Fruit fly (Drosophila melanogaster) whole organism, embryonic: ENCODE results near the gene CG10804.

Experiments used
- Atf-2 ChIP-seq: fragments of 200-800 bp; sonication (Bioruptor generic); optimal IDR thresholded peaks from 2 replicates; lab custom pipeline; 2016; ENCODE audit warnings: missing biosample characterization, missing genetic modification characterization
- Bteb2 ChIP-seq: fragments of 200-800 bp; sonication (Bioruptor generic); optimal IDR thresholded peaks from 2 replicates; lab custom pipeline; 2016; ENCODE audit warnings: missing biosample characterization, missing genetic modification characterization
- CG10274 ChIP-seq: fragments of 200-800 bp; sonication (Bioruptor generic); optimal IDR thresholded peaks from 3 replicates; lab custom pipeline; 2017; ENCODE audit warnings: missing biosample characterization, mild to moderate bottlenecking, missing genetic modification characterization
- CG10543 ChIP-seq: fragments of 200-800 bp; sonication (Bioruptor generic); optimal IDR thresholded peaks from 3 replicates; lab custom pipeline; 2017; ENCODE audit warnings: missing biosample characterization, mild to moderate bottlenecking, missing genetic modification characterization, moderate library complexity
- CG11560 ChIP-seq: fragments of 200-800 bp; sonication (Bioruptor generic); IDR thresholded peaks from 3 replicates; pipeline ENCODE4 v1.3.6; 2022; ENCODE audit warnings: missing biosample characterization, missing genetic modification characterization
- CG11723 ChIP-seq: fragments of 200-800 bp; sonication (Bioruptor generic); optimal IDR thresholded peaks from 2 replicates; lab custom pipeline; 2017; ENCODE audit warnings: missing biosample characterization, mild to moderate bottlenecking, missing genetic modification characterization
- CG17186 ChIP-seq: fragments of 200-800 bp; sonication (Bioruptor generic); optimal IDR thresholded peaks from 3 replicates; lab custom pipeline; 2017; ENCODE audit warnings: missing biosample characterization, missing genetic modification reagents, missing genetic modification characterization
- CG17328 ChIP-seq: fragments of 200-800 bp; sonication (Bioruptor generic); IDR thresholded peaks from 2 replicates; pipeline ENCODE4 v1.3.6; 2022; ENCODE audit warnings: missing biosample characterization, missing genetic modification characterization
- CG17612 ChIP-seq: fragments of 200-800 bp; sonication (Bioruptor generic); IDR thresholded peaks from 2 replicates; pipeline ENCODE4 v1.3.6; 2022; ENCODE audit warnings: missing biosample characterization, missing genetic modification characterization
- CG31365 ChIP-seq: fragments of 200-800 bp; sonication (Bioruptor generic); optimal IDR thresholded peaks from 2 replicates; lab custom pipeline; 2018; ENCODE audit warnings: missing biosample characterization, mild to moderate bottlenecking, missing genetic modification characterization
- CG3838 ChIP-seq: fragments of 200-800 bp; sonication (Bioruptor generic); optimal IDR thresholded peaks from 3 replicates; lab custom pipeline; 2016; ENCODE audit warnings: missing biosample characterization, missing genetic modification characterization
- CG4328 ChIP-seq: fragments of 200-800 bp; sonication (Bioruptor generic); optimal IDR thresholded peaks from 3 replicates; lab custom pipeline; 2017; ENCODE audit warnings: missing biosample characterization, missing genetic modification reagents, missing genetic modification characterization
- CG4424 ChIP-seq: fragments of 200-800 bp; sonication (Bioruptor generic); optimal IDR thresholded peaks from 3 replicates; lab custom pipeline; 2016; ENCODE audit warnings: missing biosample characterization, missing genetic modification characterization
- CG5953 ChIP-seq: fragments of 200-800 bp; sonication (Bioruptor generic); IDR thresholded peaks from 2 replicates; pipeline ENCODE4 v1.3.6; 2022; ENCODE audit warnings: missing biosample characterization, missing genetic modification characterization
- CG7372 ChIP-seq: fragments of 200-800 bp; sonication (Bioruptor generic); IDR thresholded peaks from 2 replicates; pipeline ENCODE4 v1.3.6; 2022; ENCODE audit warnings: missing biosample characterization, missing genetic modification characterization
- CG7786 ChIP-seq: fragments of 200-800 bp; sonication (Bioruptor generic); optimal IDR thresholded peaks from 2 replicates; lab custom pipeline; 2016; ENCODE audit warnings: missing biosample characterization, missing genetic modification characterization
- CG8290 ChIP-seq, 3 experiments: fragments of 200-800 bp; sonication (Bioruptor generic); optimal IDR thresholded peaks; 2 replicates each; lab custom pipeline; 2016 to 2019; ENCODE audit warnings: missing biosample characterization in 3 of 3, missing genetic modification characterization in 3 of 3, mild to moderate bottlenecking in 2 of 3, moderate library complexity in 1 of 3
- CG9609 ChIP-seq: fragments of 200-800 bp; sonication (Bioruptor generic); optimal IDR thresholded peaks from 3 replicates; lab custom pipeline; 2016; ENCODE audit warnings: missing biosample characterization, missing genetic modification characterization
- CoRest ChIP-seq: fragments of 200-800 bp; sonication (Bioruptor generic); optimal IDR thresholded peaks from 3 replicates; lab custom pipeline; 2018; ENCODE audit warnings: missing biosample characterization, mild to moderate bottlenecking, missing genetic modification characterization, moderate library complexity
- Dp ChIP-seq: fragments of 200-800 bp; sonication (Bioruptor generic); optimal IDR thresholded peaks from 2 replicates; lab custom pipeline; 2018; ENCODE audit warnings: missing biosample characterization, mild to moderate bottlenecking, missing genetic modification characterization, moderate library complexity
- E2f1 ChIP-seq: fragments of 200-800 bp; sonication (Bioruptor generic); IDR thresholded peaks from 2 replicates; pipeline ENCODE4 v1.3.6; 2022; ENCODE audit warnings: missing biosample characterization, missing genetic modification characterization
- H15 ChIP-seq: fragments of 200-800 bp; sonication (Bioruptor generic); IDR thresholded peaks from 3 replicates; pipeline ENCODE4 v1.3.6; 2022; ENCODE audit warnings: missing biosample characterization, missing genetic modification characterization
- Lim3 ChIP-seq: fragments of 200-800 bp; sonication (Bioruptor generic); IDR thresholded peaks from 2 replicates; pipeline ENCODE4 v1.3.6; 2022; ENCODE audit warnings: missing biosample characterization, missing genetic modification characterization
- Mad ChIP-seq: fragments of 200-800 bp; sonication (Bioruptor generic); optimal IDR thresholded peaks from 2 replicates; lab custom pipeline; 2016; ENCODE audit warnings: missing biosample characterization, missing genetic modification characterization
- Mes4 ChIP-seq: fragments of 200-800 bp; sonication (Bioruptor generic); optimal IDR thresholded peaks from 2 replicates; lab custom pipeline; 2016; ENCODE audit warnings: missing biosample characterization, missing genetic modification characterization
- Myb ChIP-seq: fragments of 200-800 bp; sonication (Bioruptor generic); optimal IDR thresholded peaks from 2 replicates; lab custom pipeline; 2016; ENCODE audit warnings: missing biosample characterization, missing genetic modification characterization
- Nf-YA ChIP-seq: fragments of 200-800 bp; sonication (Bioruptor generic); IDR thresholded peaks from 2 replicates; pipeline ENCODE4 v1.3.6; 2022; ENCODE audit warnings: missing biosample characterization, missing genetic modification characterization
- Sox100B ChIP-seq: fragments of 200-800 bp; sonication (Bioruptor generic); optimal IDR thresholded peaks from 3 replicates; lab custom pipeline; 2018; ENCODE audit warnings: missing biosample characterization, mild to moderate bottlenecking, missing genetic modification characterization
- TFAM ChIP-seq: fragments of 200-800 bp; sonication (Bioruptor generic); optimal IDR thresholded peaks from 2 replicates; lab custom pipeline; 2017; ENCODE audit warnings: missing biosample characterization, missing genetic modification characterization, inconsistent platforms
- ase ChIP-seq: fragments of 200-800 bp; sonication (Bioruptor generic); IDR thresholded peaks from 3 replicates; pipeline ENCODE4 v1.3.6; 2022; ENCODE audit warnings: missing biosample characterization, missing genetic modification characterization
- bab2 ChIP-seq: fragments of 200-800 bp; sonication (Bioruptor generic); optimal IDR thresholded peaks from 2 replicates; lab custom pipeline; 2016; ENCODE audit warnings: missing biosample characterization, missing genetic modification characterization
- bowl ChIP-seq: fragments of 200-800 bp; sonication (Bioruptor generic); IDR thresholded peaks from 2 replicates; pipeline ENCODE4 v1.3.6; 2022; ENCODE audit warnings: missing biosample characterization, missing genetic modification characterization
- caup ChIP-seq: fragments of 200-800 bp; sonication (Bioruptor generic); optimal IDR thresholded peaks from 3 replicates; lab custom pipeline; 2017; ENCODE audit warnings: missing biosample characterization, mild to moderate bottlenecking, missing genetic modification characterization, moderate library complexity; ENCODE audit not compliant: severe bottlenecking
- cg ChIP-seq: fragments of 200-800 bp; sonication (Bioruptor generic); optimal IDR thresholded peaks from 3 replicates; lab custom pipeline; 2019; ENCODE audit warnings: missing biosample characterization, mild to moderate bottlenecking, missing genetic modification characterization, moderate library complexity
- chinmo ChIP-seq: fragments of 200-800 bp; sonication (Bioruptor generic); IDR thresholded peaks from 4 replicates; pipeline ENCODE4 v1.3.6; 2022; ENCODE audit warnings: missing biosample characterization, missing genetic modification characterization; ENCODE audit not compliant: partially characterized antibody
- ci ChIP-seq: fragments of 200-800 bp; sonication (Bioruptor generic); IDR thresholded peaks from 3 replicates; pipeline ENCODE4 v1.3.6; 2022; ENCODE audit warnings: missing biosample characterization, missing genetic modification characterization
- corto ChIP-seq: fragments of 200-800 bp; sonication (Bioruptor generic); optimal IDR thresholded peaks from 2 replicates; lab custom pipeline; 2016; ENCODE audit warnings: missing biosample characterization, mild to moderate bottlenecking, missing genetic modification characterization, moderate library complexity
- ewg ChIP-seq: fragments of 200-800 bp; sonication (Bioruptor generic); optimal IDR thresholded peaks from 3 replicates; lab custom pipeline; 2017; ENCODE audit warnings: mild to moderate bottlenecking, missing biosample characterization, missing genetic modification reagents, missing genetic modification characterization
- fd64A ChIP-seq: fragments of 200-800 bp; sonication (Bioruptor generic); optimal IDR thresholded peaks from 3 replicates; lab custom pipeline; 2018; ENCODE audit warnings: missing biosample characterization, mild to moderate bottlenecking, missing genetic modification characterization
- ken ChIP-seq: fragments of 200-800 bp; sonication (Bioruptor generic); IDR thresholded peaks from 3 replicates; pipeline ENCODE4 v1.3.6; 2022; ENCODE audit warnings: missing biosample characterization, missing genetic modification characterization
- pum ChIP-seq: fragments of 200-800 bp; sonication (Bioruptor generic); optimal IDR thresholded peaks from 2 replicates; lab custom pipeline; 2016; ENCODE audit warnings: missing biosample characterization, missing genetic modification characterization
- ro ChIP-seq: fragments of 200-800 bp; sonication (Bioruptor generic); IDR thresholded peaks from 2 replicates; pipeline ENCODE4 v1.3.6; 2022; ENCODE audit warnings: missing biosample characterization, missing genetic modification characterization
- tin ChIP-seq: fragments of 200-800 bp; sonication (Bioruptor generic); optimal IDR thresholded peaks from 3 replicates; lab custom pipeline; 2016; ENCODE audit warnings: missing biosample characterization, missing genetic modification characterization
- tio ChIP-seq: fragments of 200-800 bp; sonication (Bioruptor generic); optimal IDR thresholded peaks from 2 replicates; lab custom pipeline; 2017; ENCODE audit warnings: missing biosample characterization, missing genetic modification characterization, inconsistent platforms
- tna ChIP-seq: fragments of 200-800 bp; sonication (Bioruptor generic); IDR thresholded peaks from 2 replicates; pipeline ENCODE4 v1.3.6; 2022; ENCODE audit warnings: missing biosample characterization, missing genetic modification characterization; ENCODE audit not compliant: partially characterized antibody
- toy ChIP-seq: fragments of 200-800 bp; sonication (Bioruptor generic); IDR thresholded peaks from 2 replicates; pipeline ENCODE4 v1.3.6; 2022; ENCODE audit warnings: missing biosample characterization, missing genetic modification characterization
- unc-4 ChIP-seq: fragments of 200-800 bp; sonication (Bioruptor generic); IDR thresholded peaks from 2 replicates; pipeline ENCODE4 v1.3.6; 2022; ENCODE audit warnings: missing biosample characterization, missing genetic modification characterization; ENCODE audit not compliant: partially characterized antibody
- vnd ChIP-seq: fragments of 200-800 bp; sonication (Bioruptor generic); IDR thresholded peaks from 3 replicates; pipeline ENCODE4 v1.3.6; 2022; ENCODE audit warnings: missing biosample characterization, missing genetic modification characterization; ENCODE audit not compliant: partially characterized antibody

The CG10804 gene

dm6 chrX:3482119-3483014 is at the start of gene CG10804, which contains the start of gene CG10802 (continued):
- 0 out of 2 replicates have a peak, but pooled peaks have one; percentile 20 for TF ChIP-seq bowl
- no peak for TF ChIP-seq CG31365 (tag; lab: Kevin White, UChicago)
- peak; percentile 79 for TF ChIP-seq ewg (GFP tag; lab: Kevin White, UChicago)
- TF ChIP-seq fd64A (GFP tag; lab: Kevin White, UChicago), result no peak
- peak; percentile 43 for TF ChIP-seq caup (GFP tag; lab: Kevin White, UChicago)
- TF ChIP-seq Sox100B (GFP tag; lab: Kevin White, UChicago), result no peak
- TF ChIP-seq unc-4 (GFP tag; lab: Robert Waterston, UW), result peak; percentile 64
- TF ChIP-seq CG3838 (GFP tag; lab: Kevin White, UChicago), result no peak
- peak; percentile 46; the same call in 1 of the 2 replicates for TF ChIP-seq CG17612 (GFP tag; lab: Robert Waterston, UW)
- peak; percentile 84 for TF ChIP-seq H15 (GFP tag; lab: Robert Waterston, UW)
- TF ChIP-seq Mad (GFP tag; lab: Kevin White, UChicago), result peak; percentile 69
- TF ChIP-seq E2f1 (GFP tag; lab: Robert Waterston, UW), result peak; percentile 86
- 0 out of 2 replicates have a peak, but pooled peaks have one; percentile 42 for TF ChIP-seq Lim3
- TF ChIP-seq CG5953, result no peak
- no peak for TF ChIP-seq cg (GFP tag; lab: Kevin White, UChicago)
- no peak for TF ChIP-seq corto (GFP tag; lab: Kevin White, UChicago)
- peak; percentile 37 for TF ChIP-seq CG11723 (GFP tag; lab: Kevin White, UChicago)
- TF ChIP-seq CG7372, result peak; percentile 87
- peak; percentile 12 for TF ChIP-seq CG17186 (GFP tag; lab: Kevin White, UChicago)
- TF ChIP-seq bab2 (GFP tag; lab: Kevin White, UChicago), result peak; percentile 77
- peak; percentile 79 for TF ChIP-seq pum (GFP tag; lab: Kevin White, UChicago)
- peak; percentile 70 for TF ChIP-seq Bteb2 (GFP tag; lab: Kevin White, UChicago)
- TF ChIP-seq tna (GFP tag; lab: Robert Waterston, UW), result peak; percentile 12; the same call in 1 of the 2 replicates
- TF ChIP-seq Nf-YA (GFP tag; lab: Robert Waterston, UW), result 0 out of 2 replicates have a peak, but pooled peaks have one; percentile 35
- TF ChIP-seq CG4328 (GFP tag; lab: Kevin White, UChicago), result no peak
- peak; percentile 73; the same call in 2 of the 3 replicates for TF ChIP-seq ken (GFP tag; lab: Robert Waterston, UW)
- TF ChIP-seq tio (GFP tag; lab: Kevin White, UChicago), result peak; percentile 69
- peak; percentile 55 for TF ChIP-seq ci (GFP tag; lab: Robert Waterston, UW)
- no peak for TF ChIP-seq TFAM (GFP tag; lab: Kevin White, UChicago)
- peak; percentile 53 for TF ChIP-seq CG10543
- TF ChIP-seq ro (GFP tag; lab: Robert Waterston, UW), result peak; percentile 58
- no peak for TF ChIP-seq chinmo (GFP tag; lab: Robert Waterston, UW)
- peak; percentile 97 for TF ChIP-seq Myb
- TF ChIP-seq CG9609, result peak; percentile 79
- peak; percentile 57; the same call in 2 of the 3 replicates for TF ChIP-seq vnd (GFP tag; lab: Robert Waterston, UW)
- TF ChIP-seq Atf-2 (GFP tag; lab: Kevin White, UChicago), result peak; percentile 75
- TF ChIP-seq Dp (GFP tag; lab: Kevin White, UChicago), result peak; percentile 43
- peak; percentile 73 for TF ChIP-seq tin (GFP tag; lab: Kevin White, UChicago)
- TF ChIP-seq CG4424 (GFP tag; lab: Kevin White, UChicago), result peak; percentile 72
- TF ChIP-seq CG17328 (GFP tag; lab: Robert Waterston, UW), result peak; percentile 67
- TF ChIP-seq Mes4 (GFP tag; lab: Kevin White, UChicago), result peak; percentile 66
- TF ChIP-seq CoRest (tag; lab: Kevin White, UChicago), result peak; percentile 85
- peak; percentile 81 for TF ChIP-seq CG8290 (GFP tag; optimal IDR thresholded peaks at IDR 0.05; lab: Kevin White, UChicago)
- no peak for TF ChIP-seq CG8290 (tag; optimal IDR thresholded peaks at IDR 0.05; lab: Kevin White, UChicago)
- TF ChIP-seq ase (GFP tag; lab: Robert Waterston, UW), result peak; percentile 85; the same call in 2 of the 3 replicates
- peak; percentile 9 for TF ChIP-seq CG10274
- TF ChIP-seq CG7786, result peak; percentile 71
- TF ChIP-seq CG11560 (tag; lab: Robert Waterston, UW), result peak; percentile 68; the same call in 2 of the 3 replicates
- peak; percentile 38; the same call in 1 of the 2 replicates for TF ChIP-seq toy (GFP tag; lab: Robert Waterston, UW)
